Fruit fly (Drosophila melanogaster) whole organism, prepupa: ENCODE measurements around the gene Gnpat.

Experiments used
- CG16779 ChIP-seq: fragments of 200-800 bp; sonication (Bioruptor generic); optimal IDR thresholded peaks from 3 replicates; lab custom pipeline; 2017; ENCODE audit warnings: missing biosample characterization, mild to moderate bottlenecking, missing genetic modification characterization
- CG3032 ChIP-seq: fragments of 200-800 bp; optimal IDR thresholded peaks from 2 replicates; lab custom pipeline; 2019; ENCODE audit warnings: missing biosample characterization, mild to moderate bottlenecking, missing genetic modification characterization, moderate library complexity
- CG6276 ChIP-seq: fragments of 200-800 bp; sonication (Bioruptor generic); optimal IDR thresholded peaks from 2 replicates; lab custom pipeline; 2017; ENCODE audit warnings: missing biosample characterization, mild to moderate bottlenecking, missing genetic modification characterization
- CG6854 ChIP-seq: fragments of 200-800 bp; sonication (Bioruptor generic); optimal IDR thresholded peaks from 2 replicates; lab custom pipeline; 2017; ENCODE audit warnings: missing biosample characterization, mild to moderate bottlenecking, missing genetic modification characterization
- CG8119 ChIP-seq: fragments of 200-800 bp; sonication (Bioruptor generic); IDR thresholded peaks from 3 replicates; pipeline ENCODE4 v1.3.6; 2022; ENCODE audit warnings: missing biosample characterization, missing genetic modification characterization
- CG8319 ChIP-seq: fragments of 200-800 bp; sonication (Bioruptor generic); optimal IDR thresholded peaks from 3 replicates; lab custom pipeline; 2016; ENCODE audit warnings: missing biosample characterization, missing genetic modification characterization
- Eip93F ChIP-seq: fragments of 200-800 bp; sonication (Bioruptor generic); optimal IDR thresholded peaks from 2 replicates; lab custom pipeline; 2016; ENCODE audit warnings: missing biosample characterization, mild to moderate bottlenecking, missing genetic modification characterization
- Ets21C ChIP-seq: fragments of 200-800 bp; sonication (Bioruptor generic); optimal IDR thresholded peaks from 3 replicates; lab custom pipeline; 2016; ENCODE audit warnings: missing biosample characterization, missing genetic modification characterization
- Lpt ChIP-seq: fragments of 200-800 bp; sonication (Bioruptor generic); optimal IDR thresholded peaks from 3 replicates; lab custom pipeline; 2016; ENCODE audit warnings: missing biosample characterization, missing genetic modification characterization
- Sox102F ChIP-seq: fragments of 200-800 bp; sonication (Bioruptor generic); optimal IDR thresholded peaks from 2 replicates; lab custom pipeline; 2016; ENCODE audit warnings: missing biosample characterization, mild to moderate bottlenecking, missing genetic modification characterization
- dac ChIP-seq: fragments of 200-800 bp; sonication (Bioruptor generic); optimal IDR thresholded peaks from 2 replicates; lab custom pipeline; 2017; ENCODE audit warnings: missing biosample characterization, mild to moderate bottlenecking, missing genetic modification characterization
- fd59A ChIP-seq: fragments of 200-800 bp; sonication (Bioruptor generic); optimal IDR thresholded peaks from 2 replicates; lab custom pipeline; 2017; ENCODE audit warnings: missing biosample characterization, mild to moderate bottlenecking, missing genetic modification characterization, missing genetic modification reagents
- fkh ChIP-seq: fragments of 200-800 bp; sonication (Bioruptor generic); optimal IDR thresholded peaks from 3 replicates; lab custom pipeline; 2017; ENCODE audit warnings: missing biosample characterization, mild to moderate bottlenecking, missing genetic modification characterization, moderate library complexity
- ss ChIP-seq, 2 experiments: fragments of 200-800 bp; sonication (Bioruptor generic); optimal IDR thresholded peaks; 2 replicates in 1 of 2; 3 replicates in 1 of 2; lab custom pipeline; 2017 to 2018; ENCODE audit warnings: mild to moderate bottlenecking in 2 of 2, missing biosample characterization in 2 of 2, missing genetic modification characterization in 2 of 2, moderate library complexity in 1 of 2

DNA sequence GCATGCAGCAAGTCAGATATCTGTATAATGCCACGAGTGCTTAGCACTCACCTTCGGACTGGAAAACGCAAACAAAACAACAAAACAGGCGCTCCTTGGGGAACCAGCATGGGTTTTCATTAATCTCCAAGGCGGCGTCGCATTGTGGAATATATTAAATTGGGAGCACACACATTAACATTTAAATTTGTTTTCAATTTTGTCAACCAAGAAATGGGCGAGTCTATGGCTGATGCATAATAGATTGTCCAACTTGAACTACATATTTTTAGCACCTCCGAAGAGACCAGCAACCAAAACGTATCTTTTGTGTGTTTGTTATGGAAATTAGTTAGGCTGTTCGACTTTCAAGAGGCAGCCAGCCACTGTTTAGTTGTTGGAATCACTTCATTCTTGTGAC lies 43.3 kb downstream of the Gnpat start:
- TF ChIP-seq Lpt (GFP tag; lab: Kevin White, UChicago) (no peak), CG6854 (GFP tag; lab: Kevin White, UChicago) (no peak), ss (GFP tag; optimal IDR thresholded peaks at IDR 0.05; lab: Kevin White, UChicago) (no peak), CG6276 (GFP tag; lab: Kevin White, UChicago) (no peak), dac (GFP tag; lab: Kevin White, UChicago) (no peak), fd59A (GFP tag; lab: Kevin White, UChicago) (no peak), CG16779 (tag; lab: Kevin White, UChicago) (no peak), CG8119 (GFP tag; lab: Robert Waterston, UW) (no peak), fkh (GFP tag; lab: Kevin White, UChicago) (no peak), CG3032 (tag; lab: Kevin White, UChicago) (no peak), CG8319 (GFP tag; lab: Kevin White, UChicago) (no peak), Sox102F (GFP tag; lab: Kevin White, UChicago) (no peak), Ets21C (GFP tag; lab: Kevin White, UChicago) (no peak), Eip93F (GFP tag; lab: Kevin White, UChicago) (no peak)
